Worm (Caenorhabditis elegans): ENCODE results near the gene F41E6.12.

F41E6.12 gene

DNA sequence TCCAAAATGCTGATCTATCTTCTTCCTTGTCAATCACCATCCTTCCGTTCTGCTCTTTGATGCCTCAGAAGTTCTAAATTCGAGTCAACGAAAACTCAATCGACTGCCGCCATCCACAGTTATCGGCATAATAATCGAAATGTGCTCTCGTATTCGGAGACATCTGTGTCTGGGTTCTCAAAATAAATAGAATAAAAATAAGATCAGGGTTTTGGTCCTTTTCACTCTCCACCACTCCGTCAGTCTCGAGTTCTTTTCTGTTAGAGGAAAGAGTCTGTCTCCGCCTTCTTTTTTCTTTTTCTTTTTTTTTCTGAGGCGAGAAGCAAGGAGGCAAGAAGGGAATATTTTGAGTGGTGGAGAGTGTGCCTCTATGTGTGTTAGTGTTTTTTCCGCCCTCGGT lies 5.2 kb downstream of the F41E6.12 start, which contains the start of gene F41E6.17:
F41E6.17 (plus strand) TSS at position 348 of the 400 bp plus-strand sequence.
- TF ChIP-seq unc-62 (GFP tag; optimal IDR thresholded peaks at IDR 0.05), result no peak

DNA sequence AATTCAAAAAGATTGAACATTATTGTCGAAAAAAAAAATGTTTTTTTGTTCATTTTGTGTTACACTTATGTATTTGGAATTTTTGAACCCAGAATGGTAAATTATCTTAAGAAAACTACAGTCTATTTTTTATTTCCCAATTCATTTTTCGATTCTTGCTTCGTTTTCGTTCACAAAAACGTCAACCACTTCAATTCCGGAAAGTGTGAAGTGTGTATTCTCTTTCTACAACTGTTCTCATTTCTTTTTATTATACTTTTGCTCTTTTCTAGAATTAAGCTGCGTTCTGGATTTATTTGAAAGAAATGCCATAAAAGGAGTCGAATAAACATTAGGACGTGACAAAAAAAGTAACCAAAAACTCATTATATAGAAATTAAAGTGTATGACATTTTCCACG lies 6.6 kb downstream of the F41E6.12 start, which contains the start of gene F41E6.1:
F41E6.1 (plus strand) TSS at position 301 of the 400 bp plus-strand sequence.
- no peak for TF ChIP-seq unc-62 (GFP tag; optimal IDR thresholded peaks at IDR 0.05)

DNA sequence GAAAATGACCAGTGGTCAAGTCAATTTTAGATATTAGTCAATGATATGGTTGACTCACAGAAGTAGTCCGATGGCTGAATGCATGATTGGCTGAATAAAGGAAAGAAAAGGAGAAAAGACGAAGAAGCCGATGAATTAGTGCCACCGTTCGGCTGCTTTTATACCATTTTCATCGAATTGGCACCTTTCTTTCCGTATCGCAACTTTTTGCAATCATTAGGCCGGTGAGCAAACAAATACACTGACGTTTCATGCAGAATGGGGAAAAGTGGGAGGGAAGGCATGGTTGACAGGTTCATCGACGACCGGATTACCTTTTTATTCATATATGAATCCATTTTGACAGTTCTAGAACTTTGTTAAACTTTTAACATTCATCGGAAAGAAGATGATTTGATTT lies 7.7 kb downstream of the F41E6.12 start, which contains the start of gene idpc-2:
idpc-2 (minus strand) TSS at position 101 of the 400 bp plus-strand sequence.
- TF ChIP-seq unc-62 (GFP tag; optimal IDR thresholded peaks at IDR 0.05), result no peak

DNA sequence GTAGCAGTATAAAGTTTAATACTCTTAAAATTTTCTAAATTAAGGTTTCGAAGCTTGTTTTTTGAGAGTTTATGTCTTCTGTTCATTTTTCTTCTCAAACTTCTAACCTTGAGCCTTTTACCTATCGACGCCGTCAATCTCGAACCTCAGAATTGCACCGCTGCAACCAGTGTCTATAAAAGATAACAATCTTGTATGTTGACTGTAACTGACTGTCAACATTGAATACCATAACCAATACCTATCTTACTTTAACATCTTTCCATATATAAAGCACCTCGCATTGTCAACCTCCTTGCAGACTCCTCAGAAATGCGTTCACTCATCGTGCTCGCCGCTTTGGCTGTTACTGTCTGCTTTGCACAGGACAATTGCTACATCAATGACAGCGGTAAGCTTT lies 10.2 kb downstream of the F41E6.12 start, which contains the start of gene grd-5:
grd-5 (plus strand) TSS at position 295 of the 400 bp plus-strand sequence.
- no peak for TF ChIP-seq unc-62 (GFP tag; optimal IDR thresholded peaks at IDR 0.05)

DNA sequence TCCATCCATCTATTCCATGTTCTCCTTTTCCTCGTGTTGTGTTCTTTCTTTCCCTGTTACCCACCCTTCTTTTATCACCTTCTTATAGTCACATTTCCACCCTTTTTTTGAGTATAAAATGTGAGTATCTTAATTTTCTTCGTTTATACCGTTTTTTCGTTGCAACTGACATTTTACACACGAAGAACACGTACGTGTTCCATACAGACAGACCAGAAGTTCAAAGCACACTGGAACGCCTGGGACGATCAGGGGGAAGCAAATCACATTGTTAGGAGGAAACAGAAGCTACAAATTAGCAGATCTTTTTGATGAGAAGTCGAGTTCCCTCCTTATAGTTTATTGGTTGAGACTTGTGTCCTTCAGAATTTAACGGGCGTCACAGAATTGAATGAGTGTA lies 13.2 kb downstream of the F41E6.12 start:
- TF ChIP-seq unc-62 (GFP tag; optimal IDR thresholded peaks at IDR 0.05), result no peak

DNA sequence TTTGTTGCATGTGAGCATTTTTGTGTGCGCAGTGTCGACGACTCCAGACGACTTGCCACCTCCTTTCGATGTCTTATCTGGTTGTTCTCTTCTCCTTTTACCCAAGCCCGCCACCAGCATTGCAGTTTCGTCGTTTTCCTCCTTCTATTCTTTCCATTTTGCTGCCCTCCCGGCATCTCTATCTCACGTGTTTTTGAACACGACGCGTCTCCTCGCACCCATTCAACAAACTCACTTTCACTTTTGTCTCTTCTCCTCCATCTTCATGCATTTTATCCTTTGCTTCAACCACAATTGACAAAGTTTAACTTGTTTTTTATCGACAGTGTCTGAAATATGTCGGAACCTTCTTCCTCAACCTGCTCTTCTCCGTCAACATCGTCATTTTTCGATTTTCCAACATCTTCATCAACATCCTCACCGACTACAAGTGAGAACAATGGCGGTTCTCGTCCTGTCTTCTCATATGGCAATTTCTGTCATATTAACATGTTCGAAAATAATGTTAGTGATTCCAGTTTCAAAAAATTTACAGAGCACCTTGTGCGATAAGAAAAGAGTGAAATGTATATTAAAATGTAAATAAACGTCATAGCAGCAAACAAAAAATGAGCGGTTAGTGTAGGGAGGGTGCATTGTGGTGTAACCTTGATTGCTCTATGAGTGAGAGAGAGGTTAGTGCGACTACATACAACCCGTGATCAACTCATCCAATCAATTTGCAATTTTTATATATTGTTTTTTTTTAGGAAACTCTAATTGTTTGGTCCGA lies 18.1 kb downstream of the F41E6.12 start, which contains the start of gene fip-4:
fip-4 (minus strand) TSS at position 636 of the 772 bp plus-strand sequence.
- no peak for TF ChIP-seq unc-62 (GFP tag; optimal IDR thresholded peaks at IDR 0.05)

DNA sequence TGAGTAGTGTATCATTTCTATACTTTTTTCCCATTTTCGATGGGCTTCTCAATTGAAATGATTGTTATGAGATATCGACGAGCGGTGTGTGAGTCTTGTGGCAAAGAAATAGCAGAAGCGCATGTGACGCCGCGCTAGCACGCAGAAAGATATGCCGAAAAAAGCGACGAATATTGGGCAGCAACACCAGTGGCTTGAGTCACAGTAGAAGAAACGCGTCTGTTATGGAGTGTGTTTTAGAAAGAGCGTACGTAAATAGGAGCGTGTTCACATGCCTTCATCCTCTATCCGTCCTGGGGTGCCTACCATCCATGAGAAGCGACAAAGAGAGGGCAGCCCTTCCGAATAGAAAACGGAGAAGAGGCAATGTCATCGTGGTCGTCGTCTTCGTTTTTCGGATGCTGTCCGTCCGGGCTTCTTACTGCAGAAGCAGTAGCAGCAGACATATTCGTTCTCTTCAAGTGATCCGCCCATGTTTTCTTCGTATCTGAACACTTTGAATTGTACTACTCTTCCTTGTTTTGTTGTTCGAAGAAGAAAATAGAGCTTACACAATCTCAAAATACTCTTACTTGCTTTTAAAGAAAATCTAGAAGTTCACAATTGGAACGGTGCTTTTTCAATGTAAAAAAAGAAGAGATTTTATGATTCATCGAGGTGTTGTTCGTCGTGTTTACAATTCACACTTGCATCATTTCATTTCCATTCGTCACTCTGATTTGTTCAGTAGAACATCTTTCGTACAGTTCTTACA lies 19.0 kb downstream of the F41E6.12 start:
- TF ChIP-seq unc-62 (GFP tag; optimal IDR thresholded peaks at IDR 0.05), result no peak

DNA sequence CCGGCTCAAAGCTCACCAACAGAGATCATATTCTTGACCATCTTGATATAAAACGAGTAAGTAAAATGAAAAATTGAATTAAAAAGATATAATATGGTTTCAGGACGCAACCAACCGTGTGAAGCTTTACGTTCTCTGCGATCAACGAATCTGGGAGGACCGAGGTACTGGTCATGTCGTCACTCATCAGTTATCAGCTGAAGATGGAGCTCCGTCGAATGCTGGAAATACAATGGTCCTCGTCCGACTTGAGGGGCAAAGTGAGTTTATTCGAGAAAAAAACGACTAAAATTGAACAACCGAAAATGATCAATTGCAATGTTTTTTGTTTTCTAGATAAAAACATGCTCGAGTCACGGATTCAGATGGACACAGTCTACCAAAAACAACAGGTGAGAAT lies 20.4 kb downstream of the F41E6.12 start:
- no peak for TF ChIP-seq unc-62 (GFP tag; optimal IDR thresholded peaks at IDR 0.05)

DNA sequence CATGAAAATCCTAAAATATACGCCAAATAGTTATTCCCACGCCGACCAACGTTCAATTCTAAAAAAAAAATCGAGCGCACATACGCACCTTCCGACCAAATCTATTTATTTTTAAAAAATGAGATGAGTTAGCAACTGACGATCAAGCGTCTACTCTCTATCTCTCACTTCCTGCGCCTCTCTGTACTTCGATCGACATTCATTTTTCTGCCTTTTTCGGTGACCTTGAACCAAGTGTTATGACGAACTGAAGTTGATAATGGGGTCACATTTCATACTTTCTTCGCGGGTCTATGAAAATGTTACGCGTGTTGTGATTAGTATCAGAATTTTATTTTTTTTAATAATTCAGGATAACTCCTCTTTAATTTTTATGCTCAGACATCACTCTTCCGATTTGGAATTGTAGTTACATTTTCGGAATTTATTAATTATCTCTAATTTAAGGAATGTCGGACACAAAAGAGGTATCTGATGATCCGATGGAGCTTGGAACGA lies 21.5 kb downstream of the F41E6.12 start, which contains the start of gene smk-1:
smk-1 (plus strand) TSS at position 448 of the 498 bp plus-strand sequence.
- TF ChIP-seq unc-62 (GFP tag; optimal IDR thresholded peaks at IDR 0.05), result no peak

DNA sequence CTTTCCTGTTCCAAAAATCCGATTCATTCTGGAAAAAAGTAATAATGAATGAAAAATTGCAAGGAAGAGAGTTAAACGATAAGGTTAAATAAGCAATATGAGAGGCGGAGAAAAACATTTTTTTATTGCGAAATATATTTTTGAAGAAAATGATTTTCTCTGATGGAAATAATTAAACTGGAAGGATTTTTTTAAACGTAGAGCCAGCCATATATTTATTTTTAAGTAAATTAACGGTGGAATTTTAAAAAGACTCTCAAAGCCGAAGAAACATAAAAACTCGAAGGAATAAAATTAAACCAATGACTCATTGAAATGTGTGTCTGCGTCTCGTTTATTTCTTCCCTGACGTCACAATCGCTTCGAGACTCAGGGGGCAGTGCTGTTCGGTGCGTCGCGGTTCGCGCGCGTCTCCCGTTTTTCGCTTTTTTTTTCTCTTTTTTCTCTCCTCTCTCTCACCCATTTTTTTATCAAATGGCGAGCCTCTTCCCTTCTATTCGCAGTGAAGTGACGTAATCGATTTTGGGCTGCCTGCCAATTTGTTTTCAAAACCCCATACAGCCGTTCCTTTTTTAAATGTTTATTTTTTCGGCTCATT lies 22.7 kb downstream of the F41E6.12 start, which contains the start of gene vps-60:
vps-60 (minus strand) TSS at position 30 of the 598 bp plus-strand sequence.
- no peak for TF ChIP-seq unc-62 (GFP tag; optimal IDR thresholded peaks at IDR 0.05)

DNA sequence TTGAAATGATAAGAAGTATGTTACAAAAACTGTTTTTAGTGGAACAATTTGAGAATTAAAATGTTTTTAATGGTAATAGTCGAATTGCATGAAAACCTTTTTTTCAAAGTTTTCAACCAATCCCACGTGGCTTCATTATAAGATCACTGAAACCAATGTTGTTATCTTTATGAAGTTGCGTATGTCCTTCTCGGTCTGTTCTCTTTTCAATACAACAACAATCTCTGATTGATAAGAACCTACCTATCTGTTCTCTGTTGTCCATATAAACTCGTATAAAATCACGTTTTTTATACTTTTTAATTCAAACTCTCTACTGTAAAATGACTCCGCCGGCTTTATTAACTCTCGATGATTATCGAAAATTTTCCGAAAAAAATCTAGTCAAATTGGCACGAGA lies 25.7 kb downstream of the F41E6.12 start, which contains the start of gene F41E6.5:
F41E6.5 (plus strand) TSS at position 209 of the 400 bp plus-strand sequence.
- no peak for TF ChIP-seq unc-62 (GFP tag; optimal IDR thresholded peaks at IDR 0.05)

DNA sequence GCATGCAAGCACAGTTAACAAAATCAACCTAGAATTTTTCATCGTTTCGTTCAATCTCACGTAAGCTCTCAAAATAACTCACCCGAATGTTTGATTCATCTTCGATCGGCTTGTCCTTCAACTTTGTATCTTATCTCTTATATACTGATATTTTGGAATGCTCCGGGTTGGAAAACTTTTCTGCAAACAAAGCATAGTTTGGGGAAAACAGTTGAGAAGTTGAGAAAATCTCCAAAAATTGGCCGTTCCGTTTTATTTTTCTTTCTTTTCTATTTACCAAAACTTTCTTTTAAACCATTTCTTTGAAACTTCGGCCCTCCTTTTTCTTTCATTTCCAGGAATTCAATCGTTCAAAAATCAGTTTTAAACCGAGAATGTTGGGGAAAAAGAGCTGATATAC lies 26.3 kb downstream of the F41E6.12 start, which contains the start of gene F41E6.15:
F41E6.15 (minus strand) TSS at position 101 of the 400 bp plus-strand sequence.
- TF ChIP-seq unc-62 (GFP tag; optimal IDR thresholded peaks at IDR 0.05), result no peak

DNA sequence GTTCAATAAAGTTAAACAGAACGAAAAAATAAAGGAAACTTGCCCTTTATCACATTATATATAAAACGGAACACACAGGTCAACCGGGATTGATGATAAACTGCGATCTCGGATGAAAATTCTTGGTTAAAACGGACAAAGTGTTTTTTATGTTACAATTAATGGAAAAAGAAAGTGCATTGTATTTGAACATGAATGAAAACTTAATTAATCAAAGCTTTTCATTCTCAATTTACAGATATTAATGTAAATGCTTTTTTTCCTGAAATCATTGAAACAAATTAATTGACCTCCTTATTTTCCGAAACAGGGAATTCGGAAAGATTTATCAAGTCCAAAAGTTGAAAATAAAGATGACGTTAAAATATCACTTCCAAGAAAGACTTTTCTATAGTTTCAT lies 27.5 kb downstream of the F41E6.12 start, which contains the start of gene F41E6.8:
F41E6.8 (minus strand) TSS at position 101 of the 400 bp plus-strand sequence.
- TF ChIP-seq unc-62 (GFP tag; optimal IDR thresholded peaks at IDR 0.05), result no peak

DNA sequence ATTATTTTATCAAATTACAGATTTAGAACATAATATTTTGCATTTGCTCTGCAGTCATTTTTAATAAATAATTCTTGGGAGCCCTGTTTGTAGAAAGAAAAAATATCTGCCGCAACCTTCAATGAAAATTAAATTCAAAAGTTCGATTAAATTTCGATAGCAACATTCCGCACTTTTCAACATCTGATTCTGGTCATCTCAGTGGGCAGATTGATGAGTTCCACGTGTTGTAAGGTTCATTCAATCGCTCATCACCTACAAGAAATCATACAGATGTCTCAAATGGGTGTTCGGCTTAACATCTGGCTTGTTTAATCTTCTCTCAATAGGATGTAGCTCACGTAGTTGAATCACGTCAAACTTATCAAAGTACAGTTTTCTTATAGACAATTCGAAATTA lies 29.0 kb downstream of the F41E6.12 start:
- no peak for TF ChIP-seq unc-62 (GFP tag; optimal IDR thresholded peaks at IDR 0.05)

DNA sequence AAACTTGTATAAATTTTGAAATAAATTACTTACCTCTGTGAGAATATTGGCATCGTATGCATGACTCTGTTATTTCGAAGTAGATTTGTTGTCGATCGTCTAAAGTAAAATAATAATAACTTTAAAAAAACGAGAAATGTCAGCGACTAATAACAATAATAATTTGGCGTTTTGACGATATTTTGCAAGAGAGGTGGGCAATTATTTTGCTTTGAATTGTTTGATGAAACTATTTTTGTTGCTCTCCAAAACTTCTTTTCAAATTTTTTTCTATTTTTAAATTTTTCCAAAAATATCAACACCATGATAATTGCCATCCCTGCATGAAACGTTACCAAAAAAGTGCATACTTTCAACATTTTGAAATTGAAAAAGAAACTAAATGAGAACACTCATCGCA lies 29.7 kb downstream of the F41E6.12 start, which contains the start of gene F41E6.7:
F41E6.7 (minus strand) TSS at position 101 of the 400 bp plus-strand sequence.
- TF ChIP-seq unc-62 (GFP tag; optimal IDR thresholded peaks at IDR 0.05), result no peak

All from whole organism, dauer.